Worm (Caenorhabditis elegans) whole organism, mixed stage, embryonic: Measurements from ENCODE around the gene gcy-13.
"Not testable (repeated sequence)": the region's sequence is repeated elsewhere in the genome, so short reads cannot be mapped to it uniquely, and the experiment has no call there.

Experiments used
- elt-1 ChIP-seq: sonication (generic microtip); optimal IDR thresholded peaks from 2 replicates; lab custom pipeline; 2017; ENCODE audit warnings: missing genetic modification characterization, mild to moderate bottlenecking, missing compliant biosample characterization, antibody characterized with exemption, moderate library complexity, borderline replicate concordance; ENCODE audit not compliant: insufficient read depth
- lin-13 ChIP-seq: fragments of 150-350 bp; optimal IDR thresholded peaks from 2 replicates; lab custom pipeline; 2014; ENCODE audit warnings: missing biosample characterization, missing genetic modification characterization
- lin-32 ChIP-seq: fragments of 200-800 bp; sonication (Bioruptor generic); optimal IDR thresholded peaks from 2 replicates; lab custom pipeline; 2018; ENCODE audit warnings: mild to moderate bottlenecking, missing genetic modification characterization, missing compliant biosample characterization
- nhr-12 ChIP-seq: fragments of 150-350 bp; optimal IDR thresholded peaks from 2 replicates; lab custom pipeline; 2014; ENCODE audit warnings: missing biosample characterization, missing genetic modification characterization
- pha-4 ChIP-seq: fragments of 150-350 bp; optimal IDR thresholded peaks from 2 replicates; lab custom pipeline; 2018; ENCODE audit warnings: missing biosample characterization, missing genetic modification reagents, missing genetic modification characterization
- snpc-4 ChIP-seq: fragments of 150-350 bp; optimal IDR thresholded peaks from 2 replicates; lab custom pipeline; 2014; ENCODE audit warnings: missing biosample characterization, missing genetic modification characterization
- unc-120 ChIP-seq: sonication (generic microtip); optimal IDR thresholded peaks from 2 replicates; lab custom pipeline; 2017; ENCODE audit warnings: missing genetic modification characterization, missing compliant biosample characterization; ENCODE audit not compliant: poor library complexity, severe bottlenecking
- ztf-11 ChIP-seq: fragments of 150-350 bp; optimal IDR thresholded peaks from 2 replicates; lab custom pipeline; 2014; ENCODE audit warnings: missing biosample characterization, missing genetic modification characterization

DNA sequence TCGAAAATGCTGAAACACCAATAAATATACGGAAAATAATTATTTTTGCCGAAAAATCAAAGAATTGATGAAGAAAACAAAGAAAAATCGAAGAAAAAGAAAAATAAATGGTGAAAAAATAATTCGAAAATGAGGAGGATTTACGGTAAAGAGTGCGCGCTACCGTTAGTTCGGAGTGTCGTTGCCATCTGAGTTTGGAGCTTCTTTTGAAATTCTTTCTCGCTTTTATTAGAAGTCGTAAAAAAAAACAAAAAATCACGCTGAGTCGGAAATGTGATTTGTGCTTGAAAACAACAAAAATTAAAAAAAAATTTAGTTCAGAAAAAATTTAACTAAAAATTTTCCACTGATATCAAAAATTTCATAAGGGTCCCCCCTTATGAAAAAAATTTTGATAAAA lies 4.9 kb upstream of the gcy-13 start, which contains the start of gene F23H12.10:
- TF ChIP-seq pha-4 (tag; lab: Kevin White, UChicago); ztf-11 (tag; lab: Kevin White, UChicago); elt-1 (tag; lab: Kevin White, UChicago); lin-13 (tag; lab: Kevin White, UChicago); snpc-4 (tag; lab: Kevin White, UChicago); unc-120; lin-32; nhr-12 (tag; lab: Kevin White, UChicago): not testable (repeated sequence)
